Fruit fly (Drosophila melanogaster): Measurements from ENCODE around the gene CG11672.

CG11672 gene

DNA sequence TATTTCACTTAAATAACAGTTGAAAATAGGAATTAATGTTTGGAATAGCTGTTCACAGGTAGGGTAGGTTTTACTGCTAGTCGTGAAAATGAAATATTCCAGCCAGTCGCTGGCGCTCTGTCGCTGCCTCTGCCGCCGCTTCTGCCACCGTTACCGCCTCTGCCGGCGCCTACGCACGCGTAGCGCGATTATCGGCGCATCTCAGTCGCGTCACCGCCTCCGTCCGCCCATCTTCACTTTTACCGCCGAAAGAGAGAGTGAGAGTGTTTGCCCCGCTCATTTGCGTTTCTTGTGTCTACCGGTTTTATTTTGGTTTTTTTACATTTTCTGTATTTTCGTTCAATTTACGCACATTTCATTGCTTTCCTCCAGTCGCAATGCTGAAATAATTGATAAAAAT, 38.8 kb downstream of the CG11672 start:
- TF ChIP-seq cnc (optimal IDR thresholded peaks at IDR 0.05) (no peak), CG1620 (GFP tag; optimal IDR thresholded peaks at IDR 0.05) (no peak)

dm6 chr3R:8250166-8250733, 40.1 kb downstream of the CG11672 start, which contains the start of gene mtg:
Gene mtg, plus strand, starts transcription at chr3R:8250497.
- no peak for TF ChIP-seq cnc (optimal IDR thresholded peaks at IDR 0.05)
- TF ChIP-seq ovo (GFP tag; optimal IDR thresholded peaks at IDR 0.05), result no peak
- no peak for TF ChIP-seq CG7101 (tag; optimal IDR thresholded peaks at IDR 0.05)
- TF ChIP-seq cic (GFP tag; optimal IDR thresholded peaks at IDR 0.05), result no peak
- no peak for TF ChIP-seq CG12768 (GFP tag; optimal IDR thresholded peaks at IDR 0.05)
- no peak for TF ChIP-seq pad (GFP tag; optimal IDR thresholded peaks at IDR 0.05)
- TF ChIP-seq CG14711 (tag; optimal IDR thresholded peaks at IDR 0.05), result no peak
- TF ChIP-seq toe (GFP tag; optimal IDR thresholded peaks at IDR 0.05), result no peak
- no peak for TF ChIP-seq CG11617 (GFP tag; optimal IDR thresholded peaks at IDR 0.05)

dm6 chr3R:8248138-8248537, 42.2 kb downstream of the CG11672 start, which contains the start of gene CG15864:
Gene CG15864, plus strand, starts transcription at chr3R:8248438.
- TF ChIP-seq Hr96 (GFP tag; optimal IDR thresholded peaks at IDR 0.05) (no peak), CG11617 (GFP tag; optimal IDR thresholded peaks at IDR 0.05) (no peak)

- TF ChIP-seq CG11617 (GFP tag; optimal IDR thresholded peaks at IDR 0.05), result peak; percentile 75
- peak; percentile 39 for TF ChIP-seq CG7045 (GFP tag; optimal IDR thresholded peaks at IDR 0.05)
- TF ChIP-seq pad (GFP tag; optimal IDR thresholded peaks at IDR 0.05), result peak; percentile 37
- peak; percentile 78 for TF ChIP-seq CG14711 (tag; optimal IDR thresholded peaks at IDR 0.05)
- TF ChIP-seq cic (GFP tag; optimal IDR thresholded peaks at IDR 0.05), result peak; percentile 31
- peak; percentile 78 for TF ChIP-seq bab1 (GFP tag; optimal IDR thresholded peaks at IDR 0.05)
- peak; percentile 70 for TF ChIP-seq Hr96 (GFP tag; optimal IDR thresholded peaks at IDR 0.05)
- peak; percentile 57 for TF ChIP-seq CG33017 (tag; optimal IDR thresholded peaks at IDR 0.05)
- TF ChIP-seq CG12768 (GFP tag; optimal IDR thresholded peaks at IDR 0.05), result peak; percentile 21
- TF ChIP-seq CG7101 (tag; optimal IDR thresholded peaks at IDR 0.05), result peak; percentile 62
- peak; percentile 53 for TF ChIP-seq tj (GFP tag; optimal IDR thresholded peaks at IDR 0.05)
- peak; percentile 96 for TF ChIP-seq kay (GFP tag; ENCODE audit: borderline replicate concordance)
- TF ChIP-seq Crg-1 (GFP tag; optimal IDR thresholded peaks at IDR 0.05), result peak; percentile 53
- TF ChIP-seq Clk (GFP tag; optimal IDR thresholded peaks at IDR 0.05), result peak; percentile 38
- TF ChIP-seq cnc (optimal IDR thresholded peaks at IDR 0.05), result peak; percentile 90 to 95
- peak; percentile 75 for TF ChIP-seq Mnt (GFP tag; optimal IDR thresholded peaks at IDR 0.05)
- TF ChIP-seq toe (GFP tag; optimal IDR thresholded peaks at IDR 0.05), result peak; percentile 83
- peak; percentile 5 for TF ChIP-seq ovo (GFP tag; optimal IDR thresholded peaks at IDR 0.05)
- TF ChIP-seq CG5204 (GFP tag; optimal IDR thresholded peaks at IDR 0.05), result peak; percentile 59
- peak; percentile 62 for TF ChIP-seq CG1620 (GFP tag; optimal IDR thresholded peaks at IDR 0.05)
Measured at dm6 chr3R:8243720-8244119, 46.7 kb downstream of the CG11672 start, which contains the start of the genes CG9636, CG18749 and CG33722. Gene CG9636, minus strand, starts transcription at chr3R:8243792. Gene CG18749, plus strand, starts transcription at chr3R:8244055. Gene CG33722, plus strand, starts transcription at chr3R:8244055.

DNA sequence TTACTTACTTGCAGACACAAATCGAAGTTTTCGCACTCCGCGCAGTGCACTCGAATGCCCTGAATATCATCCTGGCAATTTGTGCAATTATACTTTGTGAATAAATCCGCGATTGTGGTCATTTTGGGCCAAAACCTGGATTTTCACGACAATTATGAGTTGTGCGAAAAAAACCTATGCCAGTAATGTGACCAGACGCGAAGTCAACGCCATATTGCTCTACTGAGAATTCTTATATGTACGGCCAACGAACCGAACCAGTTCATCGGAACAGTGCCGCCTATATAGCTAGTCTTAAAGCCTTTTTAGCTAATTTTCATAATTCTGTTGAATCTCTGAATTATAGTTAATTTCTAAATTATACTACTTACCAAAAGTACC, 50.1 kb downstream of the CG11672 start, which contains the start of gene Ada2b:
Gene Ada2b, minus strand, starts transcription at position 214 of the 381 bp plus-strand sequence.
- TF ChIP-seq Clk (GFP tag; optimal IDR thresholded peaks at IDR 0.05), result no peak
- no peak for TF ChIP-seq CG33017 (tag; optimal IDR thresholded peaks at IDR 0.05)
- TF ChIP-seq CG1620 (GFP tag; optimal IDR thresholded peaks at IDR 0.05), result no peak
- peak; percentile 33 for TF ChIP-seq Mnt (GFP tag; optimal IDR thresholded peaks at IDR 0.05)
- no peak for TF ChIP-seq CG7101 (tag; optimal IDR thresholded peaks at IDR 0.05)

- peak; percentile 80 for TF ChIP-seq Crg-1 (GFP tag; optimal IDR thresholded peaks at IDR 0.05)
- TF ChIP-seq toe (GFP tag; optimal IDR thresholded peaks at IDR 0.05), result peak; percentile 90
- TF ChIP-seq bab1 (GFP tag; optimal IDR thresholded peaks at IDR 0.05), result peak; percentile 86
- no peak for TF ChIP-seq cnc (optimal IDR thresholded peaks at IDR 0.05)
- peak; percentile 89 for TF ChIP-seq Hr96 (GFP tag; optimal IDR thresholded peaks at IDR 0.05)
- peak; percentile 67 for TF ChIP-seq CG1620 (GFP tag; optimal IDR thresholded peaks at IDR 0.05)
- peak; percentile 99 for TF ChIP-seq kay (GFP tag; ENCODE audit: borderline replicate concordance)
- TF ChIP-seq pad (GFP tag; optimal IDR thresholded peaks at IDR 0.05), result peak; percentile 75
- peak; percentile 85 for TF ChIP-seq CG33017 (tag; optimal IDR thresholded peaks at IDR 0.05)
- TF ChIP-seq CG5204 (GFP tag; optimal IDR thresholded peaks at IDR 0.05), result peak; percentile 93
- peak; percentile 80 for TF ChIP-seq Clk (GFP tag; optimal IDR thresholded peaks at IDR 0.05)
- TF ChIP-seq cic (GFP tag; optimal IDR thresholded peaks at IDR 0.05), result peak; percentile 36
- peak; percentile 73 for TF ChIP-seq CG14711 (tag; optimal IDR thresholded peaks at IDR 0.05)
- peak; percentile 80 for TF ChIP-seq tj (GFP tag; optimal IDR thresholded peaks at IDR 0.05)
- TF ChIP-seq ovo (GFP tag; optimal IDR thresholded peaks at IDR 0.05), result peak; percentile 60
- TF ChIP-seq CG12768 (GFP tag; optimal IDR thresholded peaks at IDR 0.05), result peak; percentile 94
- peak; percentile 97 for TF ChIP-seq CG11617 (GFP tag; optimal IDR thresholded peaks at IDR 0.05)
- TF ChIP-seq CG7045 (GFP tag; optimal IDR thresholded peaks at IDR 0.05), result peak; percentile 92
- TF ChIP-seq CG7101 (tag; optimal IDR thresholded peaks at IDR 0.05), result peak; percentile 87
- peak; percentile 53 for TF ChIP-seq Mnt (GFP tag; optimal IDR thresholded peaks at IDR 0.05)
Measured at dm6 chr3R:8239472-8240301, 50.7 kb downstream of the CG11672 start.

Data from whole organism, adult.